Fruit fly (Drosophila melanogaster) whole organism, embryonic: ENCODE results near the gene KP78a.
A peak's percentile ranks its signal among the peaks of the same experiment; 100 is the strongest.

Source experiments
- Adf1 ChIP-seq: fragments of 200-800 bp; sonication (Bioruptor generic); IDR thresholded peaks from 2 replicates; pipeline ENCODE4 v1.3.6; 2022; ENCODE audit warnings: missing biosample characterization, missing genetic modification characterization
- Awh ChIP-seq: fragments of 200-800 bp; sonication (Bioruptor generic); IDR thresholded peaks from 2 replicates; pipeline ENCODE4, ENCODE4 v1.3.6; 2022; ENCODE audit warnings: missing biosample characterization, missing genetic modification characterization
- CG10366 ChIP-seq: fragments of 200-800 bp; sonication (Bioruptor generic); IDR thresholded peaks from 2 replicates; pipeline ENCODE4 v1.3.6; 2022; ENCODE audit warnings: missing biosample characterization, missing genetic modification characterization
- CG10431 ChIP-seq: fragments of 200-800 bp; sonication (Bioruptor generic); optimal IDR thresholded peaks from 3 replicates; lab custom pipeline; 2018; ENCODE audit warnings: missing biosample characterization, mild to moderate bottlenecking, missing genetic modification characterization
- CG10959 ChIP-seq: fragments of 200-800 bp; sonication (Bioruptor generic); IDR thresholded peaks from 2 replicates; pipeline ENCODE4 v1.3.6; 2022; ENCODE audit warnings: missing biosample characterization, missing genetic modification characterization
- CG11456 ChIP-seq: fragments of 200-800 bp; sonication (Bioruptor generic); IDR thresholded peaks from 3 replicates; pipeline ENCODE4 v1.3.6; 2022; ENCODE audit warnings: missing biosample characterization, missing genetic modification characterization
- CG11560 ChIP-seq: fragments of 200-800 bp; sonication (Bioruptor generic); IDR thresholded peaks from 3 replicates; pipeline ENCODE4 v1.3.6; 2022; ENCODE audit warnings: missing biosample characterization, missing genetic modification characterization
- CG11695 ChIP-seq: fragments of 200-800 bp; sonication (Bioruptor generic); IDR thresholded peaks from 3 replicates; pipeline ENCODE4 v1.3.6; 2022; ENCODE audit warnings: missing biosample characterization, missing genetic modification characterization
- CG12769 ChIP-seq: fragments of 200-800 bp; sonication (Bioruptor generic); optimal IDR thresholded peaks from 2 replicates; lab custom pipeline; 2019; ENCODE audit warnings: missing biosample characterization, mild to moderate bottlenecking, missing genetic modification characterization, moderate library complexity
- CG14050 ChIP-seq: fragments of 200-800 bp; sonication (Bioruptor generic); IDR thresholded peaks from 3 replicates; pipeline ENCODE4 v1.3.6; 2022; ENCODE audit warnings: missing biosample characterization, missing genetic modification characterization
- CG15073 ChIP-seq: fragments of 200-800 bp; sonication (Bioruptor generic); optimal IDR thresholded peaks from 2 replicates; lab custom pipeline; 2016; ENCODE audit warnings: missing biosample characterization, missing genetic modification characterization
- CG15514 ChIP-seq: fragments of 200-800 bp; sonication (Bioruptor generic); optimal IDR thresholded peaks from 3 replicates; lab custom pipeline; 2017; ENCODE audit warnings: missing biosample characterization, missing genetic modification characterization, mild to moderate bottlenecking, moderate library complexity, missing genetic modification reagents
- CG17568 ChIP-seq: fragments of 200-800 bp; sonication (Bioruptor generic); optimal IDR thresholded peaks from 2 replicates; lab custom pipeline; 2018; ENCODE audit warnings: missing biosample characterization, mild to moderate bottlenecking, missing genetic modification characterization, moderate library complexity
- CG2202 ChIP-seq: fragments of 200-800 bp; sonication (Bioruptor generic); optimal IDR thresholded peaks from 2 replicates; lab custom pipeline; 2018; ENCODE audit warnings: missing biosample characterization, mild to moderate bottlenecking, missing genetic modification characterization
- CG2875 ChIP-seq: fragments of 200-800 bp; sonication (Bioruptor generic); optimal IDR thresholded peaks from 2 replicates; lab custom pipeline; 2017; ENCODE audit warnings: missing biosample characterization, mild to moderate bottlenecking, missing genetic modification characterization, missing genetic modification reagents
- CG31388 ChIP-seq: fragments of 200-800 bp; sonication (Bioruptor generic); optimal IDR thresholded peaks from 2 replicates; lab custom pipeline; 2016; ENCODE audit warnings: missing biosample characterization, missing genetic modification characterization
- CG4404 ChIP-seq: fragments of 200-800 bp; sonication (Bioruptor generic); IDR thresholded peaks from 2 replicates; pipeline ENCODE4 v1.3.6; 2022; ENCODE audit warnings: missing biosample characterization, missing genetic modification characterization
- CG6254 ChIP-seq: fragments of 200-800 bp; sonication (Bioruptor generic); optimal IDR thresholded peaks from 3 replicates; lab custom pipeline; 2017; ENCODE audit warnings: mild to moderate bottlenecking, missing biosample characterization, missing genetic modification reagents, missing genetic modification characterization
- CG7271 ChIP-seq: fragments of 200-800 bp; sonication (Bioruptor generic); optimal IDR thresholded peaks from 2 replicates; lab custom pipeline; 2018; ENCODE audit warnings: missing biosample characterization, mild to moderate bottlenecking, missing genetic modification characterization, moderate library complexity
- CG7839 ChIP-seq: fragments of 200-800 bp; sonication (Bioruptor generic); optimal IDR thresholded peaks from 3 replicates; lab custom pipeline; 2018; ENCODE audit warnings: missing biosample characterization, mild to moderate bottlenecking, missing genetic modification characterization, moderate library complexity
- CG9797 ChIP-seq: fragments of 200-800 bp; sonication (Bioruptor generic); optimal IDR thresholded peaks from 3 replicates; lab custom pipeline; 2018; ENCODE audit warnings: missing biosample characterization, mild to moderate bottlenecking, missing genetic modification characterization
- CHES-1-like ChIP-seq: fragments of 200-800 bp; sonication (Bioruptor generic); optimal IDR thresholded peaks from 2 replicates; lab custom pipeline; 2016; ENCODE audit warnings: missing biosample characterization, missing genetic modification characterization
- Dad ChIP-seq: fragments of 200-800 bp; sonication (Bioruptor generic); optimal IDR thresholded peaks from 3 replicates; lab custom pipeline; 2016; ENCODE audit warnings: missing biosample characterization, missing genetic modification characterization
- Deaf1 ChIP-seq: fragments of 200-800 bp; optimal IDR thresholded peaks from 3 replicates; lab custom pipeline; 2019; ENCODE audit warnings: missing biosample characterization, mild to moderate bottlenecking, missing genetic modification characterization, moderate library complexity
- Jarid2 ChIP-seq: fragments of 200-800 bp; sonication (Bioruptor generic); optimal IDR thresholded peaks from 3 replicates; lab custom pipeline; 2017; ENCODE audit warnings: mild to moderate bottlenecking, missing biosample characterization, missing genetic modification reagents, missing genetic modification characterization
- Med ChIP-seq: fragments of 200-800 bp; sonication (Bioruptor generic); peaks from one replicate; lab custom pipeline; 2016; ENCODE audit warnings: missing biosample characterization, missing genetic modification characterization, mild to moderate bottlenecking, inconsistent platforms, moderate library complexity
- Meics ChIP-seq: fragments of 200-800 bp; sonication (Bioruptor generic); optimal IDR thresholded peaks from 2 replicates; lab custom pipeline; 2017; ENCODE audit warnings: missing biosample characterization, mild to moderate bottlenecking, missing genetic modification characterization
- Nf-YB ChIP-seq: fragments of 200-800 bp; sonication (Bioruptor generic); optimal IDR thresholded peaks from 3 replicates; lab custom pipeline; 2019; ENCODE audit warnings: missing biosample characterization, mild to moderate bottlenecking, missing genetic modification characterization, moderate library complexity
- Spps ChIP-seq: fragments of 200-800 bp; sonication (Bioruptor generic); optimal IDR thresholded peaks from 2 replicates; lab custom pipeline; 2018; ENCODE audit warnings: missing biosample characterization, mild to moderate bottlenecking, missing genetic modification characterization
- ash1 ChIP-seq: fragments of 200-800 bp; sonication (Bioruptor generic); optimal IDR thresholded peaks from 2 replicates; lab custom pipeline; 2018; ENCODE audit warnings: missing biosample characterization, mild to moderate bottlenecking, missing genetic modification characterization
- cad ChIP-seq: fragments of >200 bp; optimal IDR thresholded peaks from 2 replicates; lab custom pipeline; 2017; ENCODE audit warnings: missing biosample characterization, missing genetic modification characterization
- en ChIP-seq: fragments of 200-800 bp; sonication (Bioruptor generic); optimal IDR thresholded peaks from 2 replicates; lab custom pipeline; 2016; ENCODE audit warnings: missing biosample characterization, missing genetic modification characterization
- kah ChIP-seq: fragments of 200-800 bp; sonication (Bioruptor generic); optimal IDR thresholded peaks from 2 replicates; lab custom pipeline; 2018; ENCODE audit warnings: missing biosample characterization, mild to moderate bottlenecking, missing genetic modification characterization
- ken ChIP-seq: fragments of 200-800 bp; sonication (Bioruptor generic); IDR thresholded peaks from 3 replicates; pipeline ENCODE4 v1.3.6; 2022; ENCODE audit warnings: missing biosample characterization, missing genetic modification characterization
- maf-S ChIP-seq: fragments of 200-800 bp; sonication (Bioruptor generic); optimal IDR thresholded peaks from 2 replicates; lab custom pipeline; 2016; ENCODE audit warnings: missing biosample characterization, missing genetic modification characterization
- nerfin-1 ChIP-seq: fragments of 200-800 bp; sonication (Bioruptor generic); optimal IDR thresholded peaks from 3 replicates; lab custom pipeline; 2019; ENCODE audit warnings: missing biosample characterization, mild to moderate bottlenecking, missing genetic modification characterization, moderate library complexity
- pho ChIP-seq: fragments of 200-800 bp; sonication (Bioruptor generic); optimal IDR thresholded peaks from 2 replicates; lab custom pipeline; 2016; ENCODE audit warnings: missing biosample characterization, missing genetic modification characterization
- salm ChIP-seq: fragments of 200-800 bp; sonication (Bioruptor generic); optimal IDR thresholded peaks from 2 replicates; lab custom pipeline; 2018; ENCODE audit warnings: missing biosample characterization, mild to moderate bottlenecking, missing genetic modification characterization
- sd ChIP-seq: fragments of 200-800 bp; sonication (Bioruptor generic); optimal IDR thresholded peaks from 3 replicates; lab custom pipeline; 2018; ENCODE audit warnings: missing biosample characterization, mild to moderate bottlenecking, missing genetic modification characterization, moderate library complexity
- tna ChIP-seq: fragments of 200-800 bp; sonication (Bioruptor generic); IDR thresholded peaks from 2 replicates; pipeline ENCODE4 v1.3.6; 2022; ENCODE audit warnings: missing biosample characterization, missing genetic modification characterization; ENCODE audit not compliant: partially characterized antibody
- wor ChIP-seq: fragments of 200-800 bp; sonication (Bioruptor generic); IDR thresholded peaks from 2 replicates; pipeline ENCODE4 v1.3.6; 2022; ENCODE audit warnings: missing biosample characterization, missing genetic modification characterization
- yki ChIP-seq: fragments of >200 bp; optimal IDR thresholded peaks from 3 replicates; lab custom pipeline; 2018

The KP78a gene

DNA sequence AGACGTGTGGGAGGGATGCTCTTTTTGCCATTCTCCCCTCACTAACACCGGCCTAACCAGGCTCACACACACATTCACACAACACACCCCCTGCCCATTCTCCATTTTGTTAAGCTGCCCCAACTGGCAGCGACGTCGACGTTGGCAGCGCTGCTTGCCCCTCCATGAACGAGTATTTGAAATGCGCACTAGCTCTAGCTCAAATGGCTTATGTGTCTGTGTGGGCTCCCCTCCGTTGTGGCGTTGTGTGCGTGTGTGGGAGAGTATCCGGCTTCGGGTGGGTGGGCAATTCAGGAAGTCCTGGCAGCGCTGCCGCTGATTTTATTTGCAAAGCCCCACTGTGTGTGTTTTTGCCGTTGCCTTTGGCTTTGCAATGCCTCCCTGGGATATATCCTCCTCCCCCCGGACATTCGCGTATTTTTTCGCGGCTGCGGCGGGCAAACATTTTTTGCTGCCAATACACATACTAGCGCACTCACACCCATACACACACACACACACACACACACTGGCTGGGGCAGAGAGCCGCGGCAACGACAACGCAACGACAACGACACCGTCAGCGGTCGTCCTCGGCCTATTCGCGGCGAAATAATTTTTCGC lies 18.6 kb downstream of the KP78a start (continued):
- TF ChIP-seq CG10959 (GFP tag; lab: Robert Waterston, UW) (no peak), en (no peak), ken (GFP tag; lab: Robert Waterston, UW) (no peak), CG12769 (tag; lab: Kevin White, UChicago) (no peak), Med (GFP tag; lab: Kevin White, UChicago) (no peak), CG11695 (GFP tag; lab: Robert Waterston, UW) (no peak), salm (no peak), CHES-1-like (no peak), CG2202 (tag; lab: Kevin White, UChicago) (no peak), CG6254 (GFP tag; lab: Kevin White, UChicago) (no peak), Adf1 (GFP tag; lab: Robert Waterston, UW) (peak; percentile 93), kah (no peak), CG14050 (GFP tag; lab: Robert Waterston, UW) (no peak), nerfin-1 (tag; lab: Kevin White, UChicago) (no peak), CG7271 (no peak), yki (lab: Kevin White, UChicago) (no peak), CG10366 (GFP tag; lab: Robert Waterston, UW) (no peak), Dad (no peak), CG9797 (no peak), Deaf1 (tag; lab: Kevin White, UChicago) (peak; percentile 79), CG4404 (GFP tag; lab: Robert Waterston, UW) (no peak), CG15073 (no peak), Nf-YB (GFP tag; lab: Kevin White, UChicago) (peak; percentile 39)

- TF ChIP-seq sd (tag; lab: Kevin White, UChicago) (no peak), Meics (GFP tag; lab: Kevin White, UChicago) (no peak), Spps (tag; lab: Kevin White, UChicago) (no peak), CG15514 (GFP tag; lab: Kevin White, UChicago) (no peak), pho (GFP tag; lab: Kevin White, UChicago) (no peak), Awh (GFP tag; lab: Robert Waterston, UW) (no peak), CG11456 (GFP tag; lab: Robert Waterston, UW) (no peak), maf-S (no peak), cad (GFP tag; lab: Kevin White, UChicago) (no peak), ash1 (GFP tag; lab: Kevin White, UChicago) (no peak), CG2875 (GFP tag; lab: Kevin White, UChicago) (no peak), wor (GFP tag; lab: Robert Waterston, UW) (no peak), Deaf1 (tag; lab: Kevin White, UChicago) (no peak), CG10431 (no peak), CG17568 (no peak), CG31388 (GFP tag; lab: Kevin White, UChicago) (no peak), CG7839 (tag; lab: Kevin White, UChicago) (no peak), tna (GFP tag; lab: Robert Waterston, UW) (no peak), Jarid2 (GFP tag; lab: Kevin White, UChicago) (no peak), CG11560 (no peak)
These were observed 22.2 kb downstream of the KP78a start for dm6 chr3R:11330713-11331112.
